Fruit fly (Drosophila melanogaster) whole organism, adult: Measurements from ENCODE around the gene alpha-Man-Ib.

Experiments used
- CG12768 ChIP-seq: fragments of 200-800 bp; sonication (Bioruptor generic); optimal IDR thresholded peaks from 2 replicates; lab custom pipeline; 2017; ENCODE audit warnings: missing biosample characterization, missing genetic modification characterization, mild to moderate bottlenecking, moderate library complexity, missing genetic modification reagents
- CG5204 ChIP-seq: fragments of 200-800 bp; sonication (Bioruptor generic); optimal IDR thresholded peaks from 2 replicates; lab custom pipeline; 2016; ENCODE audit warnings: missing biosample characterization, missing genetic modification characterization
- cic ChIP-seq: fragments of 200-800 bp; sonication (Bioruptor generic); optimal IDR thresholded peaks from 2 replicates; lab custom pipeline; 2017; ENCODE audit warnings: missing biosample characterization, mild to moderate bottlenecking, missing genetic modification characterization, moderate library complexity
- cnc ChIP-seq, 2 experiments: fragments of >200 bp; optimal IDR thresholded peaks; 2 replicates each; lab custom pipeline; 2017

dm6 chr3R:29122817-29123611 lies 10.4 kb upstream of the alpha-Man-Ib start, which contains the start of the genes yem and Ctl2:
- TF ChIP-seq cnc (optimal IDR thresholded peaks at IDR 0.05; lab: Kevin White, UChicago) (no peak), CG12768 (GFP tag; lab: Kevin White, UChicago) (peak; percentile 59), cic (GFP tag; lab: Kevin White, UChicago) (peak; percentile 65), CG5204 (GFP tag; lab: Kevin White, UChicago) (no peak)
